Worm (Caenorhabditis elegans) whole organism, L3 larva: Measurements from ENCODE around the gene acr-3.

Experiments used
- R02D3.7 ChIP-seq: fragments of 150-350 bp; optimal IDR thresholded peaks from 2 replicates; lab custom pipeline; 2014; ENCODE audit warnings: missing biosample characterization, missing genetic modification characterization
- ZK546.5 ChIP-seq: sonication (generic microtip); optimal IDR thresholded peaks from 2 replicates; lab custom pipeline; 2017; ENCODE audit warnings: missing biosample characterization, missing genetic modification characterization
- aly-2 ChIP-seq: fragments of 150-350 bp; optimal IDR thresholded peaks from 2 replicates; lab custom pipeline; 2014; ENCODE audit warnings: missing biosample characterization, missing genetic modification characterization
- ama-1 ChIP-seq: fragments of 150-350 bp; optimal IDR thresholded peaks from 2 replicates; lab custom pipeline; 2018
- ceh-16 ChIP-seq: sonication (generic microtip); optimal IDR thresholded peaks from 2 replicates; lab custom pipeline; 2017; ENCODE audit warnings: missing biosample characterization, missing genetic modification characterization
- ceh-28 ChIP-seq: fragments of 150-350 bp; optimal IDR thresholded peaks from 2 replicates; lab custom pipeline; 2014; ENCODE audit warnings: missing biosample characterization, missing genetic modification reagents, missing genetic modification characterization
- ceh-82 ChIP-seq: fragments of 150-350 bp; optimal IDR thresholded peaks from 2 replicates; lab custom pipeline; 2014; ENCODE audit warnings: missing biosample characterization, missing genetic modification characterization
- ceh-9 ChIP-seq: sonication (generic microtip); optimal IDR thresholded peaks from 2 replicates; lab custom pipeline; 2018; ENCODE audit warnings: missing biosample characterization, missing genetic modification characterization
- daf-12 ChIP-seq: fragments of 150-350 bp; optimal IDR thresholded peaks from 2 replicates; lab custom pipeline; 2014; ENCODE audit warnings: missing biosample characterization, missing genetic modification reagents, missing genetic modification characterization
- egl-27 ChIP-seq: sonication (generic microtip); optimal IDR thresholded peaks from 4 replicates; lab custom pipeline; 2017; ENCODE audit warnings: missing biosample characterization, missing genetic modification reagents, missing genetic modification characterization
- egl-5 ChIP-seq: fragments of 150-350 bp; optimal IDR thresholded peaks from 2 replicates; lab custom pipeline; 2017; ENCODE audit warnings: missing biosample characterization, missing genetic modification reagents, missing genetic modification characterization, inconsistent platforms
- elt-1 ChIP-seq: fragments of 150-350 bp; optimal IDR thresholded peaks from 2 replicates; lab custom pipeline; 2014; ENCODE audit warnings: missing biosample characterization, missing genetic modification characterization
- elt-2 ChIP-seq: sonication (generic microtip); optimal IDR thresholded peaks from 2 replicates; lab custom pipeline; 2016; ENCODE audit warnings: missing genetic modification reagents, mild to moderate bottlenecking, missing genetic modification characterization, missing compliant biosample characterization
- elt-3 ChIP-seq, 3 experiments: fragments of 150-350 bp in 1 of 3; sonication (generic microtip) in 2 of 3; optimal IDR thresholded peaks; 2 replicates in 2 of 3; 4 replicates in 1 of 3; lab custom pipeline; 2014 to 2017; ENCODE audit warnings: missing biosample characterization in 3 of 3, missing genetic modification characterization in 3 of 3
- eor-1 ChIP-seq, 2 experiments: fragments of 150-350 bp; optimal IDR thresholded peaks; 2 replicates each; lab custom pipeline; 2014 to 2018; ENCODE audit warnings: missing biosample characterization in 2 of 2, missing genetic modification characterization in 2 of 2
- fkh-10 ChIP-seq: sonication (generic microtip); optimal IDR thresholded peaks from 2 replicates; lab custom pipeline; 2017; ENCODE audit warnings: missing biosample characterization, missing genetic modification reagents, missing genetic modification characterization
- fkh-2 ChIP-seq: fragments of 150-350 bp; optimal IDR thresholded peaks from 2 replicates; lab custom pipeline; 2014; ENCODE audit warnings: missing biosample characterization, missing genetic modification reagents, missing genetic modification characterization
- fos-1 ChIP-seq: fragments of 150-350 bp; optimal IDR thresholded peaks from 2 replicates; lab custom pipeline; 2014; ENCODE audit warnings: missing biosample characterization, missing genetic modification characterization
- hmg-11 ChIP-seq: sonication (generic microtip); optimal IDR thresholded peaks from 2 replicates; lab custom pipeline; 2016; ENCODE audit warnings: missing genetic modification characterization, missing compliant biosample characterization
- jun-1 ChIP-seq: fragments of 150-350 bp; optimal IDR thresholded peaks from 2 replicates; lab custom pipeline; 2014; ENCODE audit warnings: missing biosample characterization, missing genetic modification reagents, missing genetic modification characterization
- lin-15B ChIP-seq: fragments of 150-350 bp; optimal IDR thresholded peaks from 2 replicates; lab custom pipeline; 2014; ENCODE audit warnings: missing biosample characterization, missing genetic modification characterization
- lin-39 ChIP-seq: fragments of 150-350 bp; optimal IDR thresholded peaks from 2 replicates; lab custom pipeline; 2018; ENCODE audit warnings: missing biosample characterization, missing genetic modification reagents, missing genetic modification characterization
- lsy-12 ChIP-seq: sonication (generic microtip); optimal IDR thresholded peaks from 2 replicates; lab custom pipeline; 2016; ENCODE audit warnings: mild to moderate bottlenecking, missing genetic modification characterization, missing compliant biosample characterization
- mdl-1 ChIP-seq: fragments of 150-350 bp; optimal IDR thresholded peaks from 2 replicates; lab custom pipeline; 2014; ENCODE audit warnings: missing biosample characterization, missing genetic modification characterization
- mml-1 ChIP-seq: fragments of 150-350 bp; sonication (generic microtip); optimal IDR thresholded peaks from 3 replicates; lab custom pipeline; 2014; ENCODE audit warnings: missing biosample characterization, missing genetic modification characterization
- nfya-1 ChIP-seq: sonication (generic microtip); optimal IDR thresholded peaks from 2 replicates; lab custom pipeline; 2017; ENCODE audit warnings: missing genetic modification characterization, mild to moderate bottlenecking, missing compliant biosample characterization, antibody characterized with exemption, moderate library complexity; ENCODE audit not compliant: insufficient read depth
- nhr-11 ChIP-seq: fragments of 150-350 bp; optimal IDR thresholded peaks from 2 replicates; lab custom pipeline; 2014; ENCODE audit warnings: missing biosample characterization, missing genetic modification characterization
- nhr-12 ChIP-seq: fragments of 150-350 bp; optimal IDR thresholded peaks from 2 replicates; lab custom pipeline; 2014; ENCODE audit warnings: missing biosample characterization, missing genetic modification characterization
- nhr-23 ChIP-seq: fragments of 150-350 bp; optimal IDR thresholded peaks from 2 replicates; lab custom pipeline; 2014; ENCODE audit warnings: missing biosample characterization, missing genetic modification reagents, missing genetic modification characterization
- nhr-237 ChIP-seq: fragments of 150-350 bp; optimal IDR thresholded peaks from 2 replicates; lab custom pipeline; 2014; ENCODE audit warnings: missing biosample characterization, missing genetic modification characterization
- nhr-25 ChIP-seq: sonication (generic microtip); optimal IDR thresholded peaks from 2 replicates; lab custom pipeline; 2017; ENCODE audit warnings: missing biosample characterization, missing genetic modification characterization
- nhr-28 ChIP-seq: fragments of 150-350 bp; optimal IDR thresholded peaks from 2 replicates; lab custom pipeline; 2014; ENCODE audit warnings: missing biosample characterization, missing genetic modification characterization
- nhr-43 ChIP-seq: sonication (generic microtip); optimal IDR thresholded peaks from 2 replicates; lab custom pipeline; 2016; ENCODE audit warnings: mild to moderate bottlenecking, missing genetic modification characterization, missing compliant biosample characterization; ENCODE audit not compliant: poor library complexity, severe bottlenecking
- nhr-67 ChIP-seq: fragments of 150-350 bp; optimal IDR thresholded peaks from 2 replicates; lab custom pipeline; 2014; ENCODE audit warnings: missing biosample characterization, missing genetic modification characterization
- nhr-76 ChIP-seq: fragments of 150-350 bp; sonication (generic microtip); optimal IDR thresholded peaks from 5 replicates; lab custom pipeline; 2014; ENCODE audit warnings: missing biosample characterization, missing genetic modification characterization
- nhr-77 ChIP-seq: fragments of 150-350 bp; optimal IDR thresholded peaks from 2 replicates; lab custom pipeline; 2014; ENCODE audit warnings: missing biosample characterization, missing genetic modification characterization
- pha-4 ChIP-seq: fragments of 150-350 bp; optimal IDR thresholded peaks from 2 replicates; lab custom pipeline; 2014; ENCODE audit warnings: missing biosample characterization, missing genetic modification reagents, missing genetic modification characterization
- pqm-1 ChIP-seq: fragments of 150-350 bp; optimal IDR thresholded peaks from 2 replicates; lab custom pipeline; 2017; ENCODE audit warnings: missing biosample characterization, missing genetic modification characterization, inconsistent platforms
- sea-2 ChIP-seq: fragments of 150-350 bp; sonication (generic microtip); optimal IDR thresholded peaks from 4 replicates; lab custom pipeline; 2014; ENCODE audit warnings: missing biosample characterization, missing genetic modification reagents, missing genetic modification characterization
- skn-1 ChIP-seq: fragments of 150-350 bp; optimal IDR thresholded peaks from 2 replicates; lab custom pipeline; 2014; ENCODE audit warnings: missing biosample characterization, missing genetic modification characterization
- snpc-4 ChIP-seq: fragments of 150-350 bp; optimal IDR thresholded peaks from 2 replicates; lab custom pipeline; 2014; ENCODE audit warnings: missing biosample characterization, missing genetic modification characterization
- tbx-2 ChIP-seq: sonication (generic microtip); optimal IDR thresholded peaks from 2 replicates; lab custom pipeline; 2016; ENCODE audit warnings: mild to moderate bottlenecking, missing genetic modification characterization, missing compliant biosample characterization
- unc-39 ChIP-seq: sonication (generic microtip); optimal IDR thresholded peaks from 4 replicates; lab custom pipeline; 2017; ENCODE audit warnings: missing biosample characterization, missing genetic modification characterization
- unc-62 ChIP-seq: fragments of 150-350 bp; sonication (generic microtip); optimal IDR thresholded peaks from 4 replicates; lab custom pipeline; 2014; ENCODE audit warnings: missing biosample characterization, missing genetic modification reagents, missing genetic modification characterization
- zag-1 ChIP-seq: fragments of 150-350 bp; optimal IDR thresholded peaks from 2 replicates; lab custom pipeline; 2014; ENCODE audit warnings: missing biosample characterization, missing genetic modification characterization
- ztf-11 ChIP-seq: fragments of 150-350 bp; optimal IDR thresholded peaks from 2 replicates; lab custom pipeline; 2014; ENCODE audit warnings: missing biosample characterization, missing genetic modification characterization
- ztf-4 ChIP-seq: fragments of 150-350 bp; optimal IDR thresholded peaks from 2 replicates; lab custom pipeline; 2014; ENCODE audit warnings: missing biosample characterization, missing genetic modification characterization

The acr-3 gene

DNA sequence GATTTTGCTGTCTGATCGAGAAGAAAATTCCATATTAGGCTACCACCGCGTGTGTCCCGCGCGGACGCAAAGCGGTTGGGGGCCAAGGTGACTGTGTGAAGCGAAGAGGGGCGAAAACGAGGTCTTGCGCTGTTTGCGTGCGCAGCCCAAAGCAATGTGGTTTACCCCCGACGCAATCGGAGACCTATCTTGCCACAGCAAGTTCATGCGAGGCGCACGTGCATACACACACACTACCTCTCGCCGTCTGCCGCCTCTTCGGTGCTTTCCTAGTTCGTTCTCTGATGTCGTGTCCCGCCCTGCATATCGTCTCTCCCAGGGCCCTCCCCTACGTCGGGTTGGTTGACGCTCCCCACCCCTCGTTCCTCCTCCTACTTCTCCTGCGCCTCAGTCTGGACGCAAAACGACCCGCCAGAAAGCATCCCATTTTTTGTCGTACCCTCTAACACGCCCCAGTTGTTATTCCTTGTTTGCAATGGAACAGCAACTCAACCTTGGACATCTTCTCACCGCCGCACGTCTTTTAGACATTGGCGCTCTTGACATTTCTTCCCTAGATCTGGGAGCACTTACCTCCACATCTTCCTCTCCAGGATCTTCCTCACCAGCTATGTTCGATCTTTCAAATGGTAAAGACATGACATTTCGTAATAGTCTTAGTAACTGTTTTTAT lies 32.8 kb downstream of the acr-3 start, which contains the start of gene mdl-1:
Gene mdl-1, plus strand, starts transcription at position 341 of the 673 bp plus-strand sequence.
- TF ChIP-seq skn-1 (peak; percentile 40), fkh-10 (peak; percentile 20), ceh-16 (no peak), nhr-11 (tag; lab: Kevin White, UChicago) (peak; percentile 67), ceh-82 (no peak), ama-1 (lab: Kevin White, UChicago) (peak; percentile 95), nhr-28 (tag; lab: Kevin White, UChicago) (no peak), ceh-9 (no peak), mdl-1 (peak; percentile 100), tbx-2 (peak; percentile 48), hmg-11 (tag; lab: Kevin White, UChicago) (peak; percentile 74), lin-39 (peak; percentile 95), R02D3.7 (tag; lab: Kevin White, UChicago) (peak; percentile 40), eor-1 (tag; optimal IDR thresholded peaks at IDR 0.05; lab: Kevin White, UChicago) (peak in 1 of 2 experiments; percentile 68), unc-39 (no peak), lin-15B (tag; lab: Kevin White, UChicago) (peak; percentile 26), fkh-2 (tag; lab: Kevin White, UChicago) (no peak), nhr-67 (tag; lab: Kevin White, UChicago) (no peak), aly-2 (tag; lab: Kevin White, UChicago) (no peak), nhr-25 (peak; percentile 95), zag-1 (tag; lab: Kevin White, UChicago) (no peak), ztf-11 (tag; lab: Kevin White, UChicago) (no peak), nfya-1 (tag; lab: Kevin White, UChicago) (peak; percentile 96), elt-1 (tag; lab: Kevin White, UChicago) (peak; percentile 81), nhr-76 (tag; lab: Kevin White, UChicago) (no peak), elt-3 (tag; optimal IDR thresholded peaks at IDR 0.05; lab: Kevin White, UChicago) (no peak), snpc-4 (tag; lab: Kevin White, UChicago) (peak; percentile 71), pqm-1 (peak; percentile 82), elt-2 (peak; percentile 87), mml-1 (peak; percentile 99), jun-1 (tag; lab: Kevin White, UChicago) (peak; percentile 81), lsy-12 (tag; lab: Kevin White, UChicago) (peak; percentile 88), nhr-237 (tag; lab: Kevin White, UChicago) (no peak), nhr-43 (tag; lab: Kevin White, UChicago) (peak; percentile 86), nhr-23 (tag; lab: Kevin White, UChicago) (peak; percentile 95), pha-4 (tag; lab: Kevin White, UChicago) (peak; percentile 94), sea-2 (GFP tag; lab: Kevin White, UChicago) (peak; percentile 63), unc-62 (peak; percentile 74), ztf-4 (tag; lab: Kevin White, UChicago) (peak; percentile 74), nhr-77 (no peak), ZK546.5 (tag; lab: Kevin White, UChicago) (no peak), egl-27 (tag; lab: Kevin White, UChicago) (peak; percentile 95), fos-1 (peak; percentile 27), daf-12 (no peak), nhr-12 (tag; lab: Kevin White, UChicago) (no peak), egl-5 (no peak), ceh-28 (tag; lab: Kevin White, UChicago) (peak; percentile 56)
